Worm (Caenorhabditis elegans): ENCODE measurements around the gene Y41E3.13.

DNA sequence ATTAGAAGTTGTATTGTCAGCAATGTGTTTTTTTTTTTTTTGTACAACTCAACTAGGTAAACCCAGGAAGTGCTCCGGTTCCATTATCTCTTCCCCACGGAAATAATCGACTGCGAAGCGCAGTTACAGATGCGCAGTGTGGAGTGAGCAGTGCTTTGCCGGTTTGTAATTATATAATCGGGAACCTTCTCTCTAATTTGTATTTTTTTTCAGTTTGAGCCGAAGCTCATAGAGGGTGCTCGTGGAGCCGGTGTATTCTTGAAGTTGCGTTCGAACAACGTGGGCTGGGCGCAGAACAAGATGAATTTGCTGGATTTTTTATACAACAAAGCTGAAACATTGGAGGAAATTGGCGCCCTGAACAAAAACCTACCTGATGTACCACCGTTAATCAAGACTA lies at the start of gene Y41E3.13:
- TF ChIP-seq fkh-10 (GFP tag; optimal IDR thresholded peaks at IDR 0.05) (no peak), aha-1 (tag; optimal IDR thresholded peaks at IDR 0.05) (no peak), irx-1 (tag; optimal IDR thresholded peaks at IDR 0.05) (no peak), nhr-12 (tag; optimal IDR thresholded peaks at IDR 0.05) (no peak), ztf-11 (tag; optimal IDR thresholded peaks at IDR 0.05) (no peak), nhr-28 (tag; optimal IDR thresholded peaks at IDR 0.05) (no peak), lin-39 (tag; optimal IDR thresholded peaks at IDR 0.05) (no peak), jun-1 (tag; optimal IDR thresholded peaks at IDR 0.05) (no peak), zag-1 (tag; optimal IDR thresholded peaks at IDR 0.05) (no peak), nhr-77 (tag; optimal IDR thresholded peaks at IDR 0.05) (no peak), pax-3 (tag; optimal IDR thresholded peaks at IDR 0.05) (no peak), vab-15 (tag; optimal IDR thresholded peaks at IDR 0.05) (no peak)
